Worm (Caenorhabditis elegans) whole organism, young adult: ENCODE measurements around the gene nhr-44.

ENCODE experiments used
- F39B2.1 ChIP-seq: fragments of 200-800 bp; sonication (Bioruptor generic); IDR thresholded peaks from 2 replicates; pipeline ENCODE4 v1.3.6; 2022; ENCODE audit warnings: missing genetic modification reagents, missing genetic modification characterization, missing compliant biosample characterization
- F49E8.2 ChIP-seq: sonication (generic microtip); optimal IDR thresholded peaks from 3 replicates; lab custom pipeline; 2017; ENCODE audit warnings: missing genetic modification characterization, mild to moderate bottlenecking, missing compliant biosample characterization, antibody characterized with exemption, moderate library complexity; ENCODE audit not compliant: insufficient read depth
- atf-7 ChIP-seq: sonication (generic microtip); optimal IDR thresholded peaks from 2 replicates; lab custom pipeline; 2017; ENCODE audit warnings: mild to moderate bottlenecking, missing genetic modification characterization, missing compliant biosample characterization
- let-526 ChIP-seq: fragments of 200-800 bp; sonication (Bioruptor generic); IDR thresholded peaks from 2 replicates; pipeline ENCODE4 v1.3.6; 2022; ENCODE audit warnings: missing genetic modification reagents, missing genetic modification characterization, missing compliant biosample characterization
- lin-35 ChIP-seq, 3 experiments: fragments of 150-350 bp in 2 of 3; sonication (generic microtip) in 1 of 3; optimal IDR thresholded peaks; 2 replicates each; lab custom pipeline; 2014 to 2018; ENCODE audit warnings: missing biosample characterization in 3 of 3, missing genetic modification characterization in 3 of 3, missing genetic modification reagents in 3 of 3
- nhr-120 ChIP-seq: fragments of 200-800 bp; sonication (Bioruptor generic); IDR thresholded peaks from 2 replicates; pipeline ENCODE4 v1.3.6; 2022; ENCODE audit warnings: missing genetic modification characterization, missing compliant biosample characterization

DNA sequence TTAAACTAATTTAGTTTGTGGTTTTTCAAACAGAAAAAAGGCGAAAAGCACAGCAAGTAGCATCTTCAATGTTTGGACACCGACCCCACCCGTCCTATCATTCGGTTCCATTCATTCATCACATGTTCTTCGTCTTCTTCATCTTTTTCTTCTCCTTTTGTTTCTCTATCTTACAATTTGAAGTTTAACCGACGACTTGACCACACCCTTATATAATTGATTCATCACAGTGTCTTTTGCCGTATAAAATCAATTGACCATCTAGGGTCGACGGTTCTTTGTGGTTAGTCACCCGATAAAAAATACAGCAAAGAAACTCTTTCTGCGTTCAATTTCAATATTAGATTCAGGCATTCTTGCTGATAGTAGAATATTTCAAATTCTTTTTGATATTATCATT, 28.8 kb downstream of the nhr-44 start:
- TF ChIP-seq let-526 (GFP tag; lab: Robert Waterston, UW) = no peak
- TF ChIP-seq F49E8.2 (tag; lab: Kevin White, UChicago) = no peak
- no peak for TF ChIP-seq atf-7 (tag; lab: Kevin White, UChicago)
- no peak for TF ChIP-seq nhr-120 (GFP tag; lab: Robert Waterston, UW)
- no peak for TF ChIP-seq F39B2.1
- no peak for TF ChIP-seq lin-35 (GFP tag; optimal IDR thresholded peaks at IDR 0.05; lab: Kevin White, UChicago)
